Worm (Caenorhabditis elegans) whole organism, L3 larva: ENCODE results near the gene Y39A1C.1.

Experiments used
- aly-2 ChIP-seq: fragments of 150-350 bp; optimal IDR thresholded peaks from 2 replicates; lab custom pipeline; 2014; ENCODE audit warnings: missing biosample characterization, missing genetic modification characterization
- ama-1 ChIP-seq: fragments of 150-350 bp; optimal IDR thresholded peaks from 2 replicates; lab custom pipeline; 2018
- ceh-9 ChIP-seq: sonication (generic microtip); optimal IDR thresholded peaks from 2 replicates; lab custom pipeline; 2018; ENCODE audit warnings: missing biosample characterization, missing genetic modification characterization
- elt-1 ChIP-seq: fragments of 150-350 bp; optimal IDR thresholded peaks from 2 replicates; lab custom pipeline; 2014; ENCODE audit warnings: missing biosample characterization, missing genetic modification characterization
- fos-1 ChIP-seq: fragments of 150-350 bp; optimal IDR thresholded peaks from 2 replicates; lab custom pipeline; 2014; ENCODE audit warnings: missing biosample characterization, missing genetic modification characterization
- jun-1 ChIP-seq: fragments of 150-350 bp; optimal IDR thresholded peaks from 2 replicates; lab custom pipeline; 2014; ENCODE audit warnings: missing biosample characterization, missing genetic modification reagents, missing genetic modification characterization
- lin-39 ChIP-seq: fragments of 150-350 bp; optimal IDR thresholded peaks from 2 replicates; lab custom pipeline; 2018; ENCODE audit warnings: missing biosample characterization, missing genetic modification reagents, missing genetic modification characterization
- mml-1 ChIP-seq: fragments of 150-350 bp; sonication (generic microtip); optimal IDR thresholded peaks from 3 replicates; lab custom pipeline; 2014; ENCODE audit warnings: missing biosample characterization, missing genetic modification characterization
- nhr-11 ChIP-seq: fragments of 150-350 bp; optimal IDR thresholded peaks from 2 replicates; lab custom pipeline; 2014; ENCODE audit warnings: missing biosample characterization, missing genetic modification characterization
- nhr-77 ChIP-seq: fragments of 150-350 bp; optimal IDR thresholded peaks from 2 replicates; lab custom pipeline; 2014; ENCODE audit warnings: missing biosample characterization, missing genetic modification characterization
- sea-2 ChIP-seq: fragments of 150-350 bp; sonication (generic microtip); optimal IDR thresholded peaks from 4 replicates; lab custom pipeline; 2014; ENCODE audit warnings: missing biosample characterization, missing genetic modification reagents, missing genetic modification characterization
- snpc-4 ChIP-seq: fragments of 150-350 bp; optimal IDR thresholded peaks from 2 replicates; lab custom pipeline; 2014; ENCODE audit warnings: missing biosample characterization, missing genetic modification characterization
- zag-1 ChIP-seq: fragments of 150-350 bp; optimal IDR thresholded peaks from 2 replicates; lab custom pipeline; 2014; ENCODE audit warnings: missing biosample characterization, missing genetic modification characterization
- ztf-11 ChIP-seq: fragments of 150-350 bp; optimal IDR thresholded peaks from 2 replicates; lab custom pipeline; 2014; ENCODE audit warnings: missing biosample characterization, missing genetic modification characterization

- TF ChIP-seq nhr-77 (tag; lab: Kevin White, UChicago): no peak
- no peak for TF ChIP-seq zag-1 (tag; lab: Kevin White, UChicago)
- no peak for TF ChIP-seq elt-1 (tag; lab: Kevin White, UChicago)
- no peak for TF ChIP-seq fos-1 (tag; lab: Kevin White, UChicago)
- TF ChIP-seq nhr-11 (tag; lab: Kevin White, UChicago): no peak
- TF ChIP-seq ztf-11: no peak
- no peak for TF ChIP-seq sea-2 (GFP tag; lab: Kevin White, UChicago)
- no peak for TF ChIP-seq lin-39 (tag; lab: Kevin White, UChicago)
- no peak for TF ChIP-seq jun-1 (tag; lab: Kevin White, UChicago)
- no peak for TF ChIP-seq ceh-9 (tag; lab: Kevin White, UChicago)
- no peak for TF ChIP-seq ama-1 (lab: Kevin White, UChicago)
- TF ChIP-seq snpc-4 (tag; lab: Kevin White, UChicago): no peak
- TF ChIP-seq mml-1 (tag; lab: Kevin White, UChicago): no peak
- no peak for TF ChIP-seq aly-2 (tag; lab: Kevin White, UChicago)
These were observed 31.0 kb upstream of the Y39A1C.1 start for ce11 chrIII:10824206-10824605.
